Worm (Caenorhabditis elegans): Measurements from ENCODE around the gene clh-6.

DNA sequence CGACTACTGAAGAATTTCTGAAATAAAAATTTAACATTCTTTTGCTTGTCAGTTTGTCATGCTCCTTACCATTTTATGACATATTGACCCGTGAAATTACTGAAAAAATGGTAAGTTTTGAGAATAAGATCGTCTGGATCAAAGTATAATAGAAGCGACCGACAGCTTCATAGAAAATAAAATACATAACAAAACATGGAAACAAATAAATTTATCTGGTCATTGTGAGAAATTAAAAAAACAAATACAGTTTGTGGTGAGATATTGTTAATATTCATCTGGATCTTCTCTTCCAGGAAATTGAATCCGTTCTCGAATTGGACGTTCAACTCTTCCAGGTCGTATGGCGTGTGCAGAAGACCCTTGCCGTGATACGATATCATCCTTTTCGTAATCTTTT, 31.1 kb downstream of the clh-6 start, which contains the start of gene pkc-1:
- no peak for TF ChIP-seq ets-4 (GFP tag; optimal IDR thresholded peaks at IDR 0.05)
- TF ChIP-seq ZK185.1 (tag; optimal IDR thresholded peaks at IDR 0.05; ENCODE audit: poor library complexity, severe bottlenecking), result no peak
- TF ChIP-seq unc-62 (GFP tag; optimal IDR thresholded peaks at IDR 0.05), result no peak
- no peak for TF ChIP-seq hlh-26 (GFP tag; conservative IDR thresholded peaks at IDR 0.05)
- TF ChIP-seq cebp-1 (GFP tag; IDR thresholded peaks at IDR 0.05), result no peak
- TF ChIP-seq cebp-1 (tag; optimal IDR thresholded peaks at IDR 0.05), result no peak
- no peak for TF ChIP-seq nhr-179 (tag; optimal IDR thresholded peaks at IDR 0.05)
- TF ChIP-seq snpc-1.1 (tag; optimal IDR thresholded peaks at IDR 0.05; ENCODE audit: insufficient read depth), result no peak
- no peak for TF ChIP-seq snpc-4 (GFP tag; optimal IDR thresholded peaks at IDR 0.05)
- TF ChIP-seq snpc-4 (tag; optimal IDR thresholded peaks at IDR 0.05), result no peak
- no peak for TF ChIP-seq unc-130 (GFP tag; optimal IDR thresholded peaks at IDR 0.05)

Data from whole organism, young adult.